Worm (Caenorhabditis elegans) whole organism, dauer: Measurements from ENCODE around the gene srbc-29.
"Not testable (repeated sequence)": the region's sequence is repeated elsewhere in the genome, so short reads cannot be mapped to it uniquely, and the experiment has no call there.

Source experiments
- unc-62 ChIP-seq: sonication (generic microtip); optimal IDR thresholded peaks from 2 replicates; lab custom pipeline; 2017; ENCODE audit warnings: missing biosample characterization, missing genetic modification reagents, missing genetic modification characterization

Gene srbc-29

ce11 chrV:3470782-3471181, at the start of gene srbc-29:
srbc-29 (minus strand) TSS chrV:3470882.
- no peak for TF ChIP-seq unc-62 (GFP tag; lab: Kevin White, UChicago)

ce11 chrV:3517889-3518288, 47.2 kb upstream of the srbc-29 start, which contains the start of gene str-227:
str-227 (plus strand) TSS chrV:3518189.
- no peak for TF ChIP-seq unc-62 (GFP tag; lab: Kevin White, UChicago)

ce11 chrV:3512381-3512780, 41.7 kb upstream of the srbc-29 start, which contains the start of gene str-226:
str-226 (plus strand) TSS chrV:3512681.
- TF ChIP-seq unc-62 (GFP tag; lab: Kevin White, UChicago), result no peak

- TF ChIP-seq unc-62 (GFP tag; lab: Kevin White, UChicago), result no peak
These were observed 39.2 kb upstream of the srbc-29 start, which contains the start of gene str-228 for ce11 chrV:3509878-3510277. str-228 (plus strand) TSS chrV:3510178.

ce11 chrV:3507691-3508090, 37.0 kb upstream of the srbc-29 start, which contains the start of gene str-225:
str-225 (plus strand) TSS chrV:3507822.
- TF ChIP-seq unc-62 (GFP tag; lab: Kevin White, UChicago), result no peak

- TF ChIP-seq unc-62 (GFP tag; lab: Kevin White, UChicago), result not testable (repeated sequence)
These were observed 35.6 kb upstream of the srbc-29 start, which contains the start of gene ugt-64 for ce11 chrV:3506252-3506651. ugt-64 (minus strand) TSS chrV:3506352.

- TF ChIP-seq unc-62 (GFP tag; lab: Kevin White, UChicago), result no peak
These were observed 35.1 kb upstream of the srbc-29 start for ce11 chrV:3505745-3506144.

- TF ChIP-seq unc-62 (GFP tag; lab: Kevin White, UChicago), result no peak
These were observed 31.4 kb upstream of the srbc-29 start, which contains the start of the genes C07G3.8 and C07G3.10 for ce11 chrV:3502038-3502437. C07G3.8 (minus strand) TSS chrV:3502138. C07G3.10 (plus strand) TSS chrV:3502307.

- TF ChIP-seq unc-62 (GFP tag; lab: Kevin White, UChicago), result no peak
These were observed 26.2 kb upstream of the srbc-29 start, which contains the start of gene C07G3.15 for ce11 chrV:3496880-3497279. C07G3.15 (minus strand) TSS chrV:3496980.

- TF ChIP-seq unc-62 (GFP tag; lab: Kevin White, UChicago), result no peak
These were observed 19.8 kb upstream of the srbc-29 start, which contains the start of gene srbc-36 for ce11 chrV:3490435-3490834. srbc-36 (minus strand) TSS chrV:3490535.

- TF ChIP-seq unc-62 (GFP tag; lab: Kevin White, UChicago), result no peak
These were observed 16.2 kb upstream of the srbc-29 start, which contains the start of gene srbc-32 for ce11 chrV:3486857-3487256. srbc-32 (minus strand) TSS chrV:3486957.

ce11 chrV:3484702-3485101, 14.0 kb upstream of the srbc-29 start, which contains the start of gene srbc-33:
srbc-33 (minus strand) TSS chrV:3484802.
- TF ChIP-seq unc-62 (GFP tag; lab: Kevin White, UChicago), result no peak

- no peak for TF ChIP-seq unc-62 (GFP tag; lab: Kevin White, UChicago)
These were observed 11.9 kb upstream of the srbc-29 start, which contains the start of gene lys-7 for ce11 chrV:3482550-3483002. lys-7 (minus strand) TSS chrV:3482600.

ce11 chrV:3480346-3480745, 9.7 kb upstream of the srbc-29 start, which contains the start of gene srbc-30:
srbc-30 (minus strand) TSS chrV:3480446.
- TF ChIP-seq unc-62 (GFP tag; lab: Kevin White, UChicago), result no peak

ce11 chrV:3477496-3477895, 6.8 kb upstream of the srbc-29 start, which contains the start of gene srbc-31:
srbc-31 (minus strand) TSS chrV:3477596.
- TF ChIP-seq unc-62 (GFP tag; lab: Kevin White, UChicago), result no peak

ce11 chrV:3476228-3476627, 5.5 kb upstream of the srbc-29 start:
- TF ChIP-seq unc-62 (GFP tag; lab: Kevin White, UChicago), result no peak

- no peak for TF ChIP-seq unc-62 (GFP tag; lab: Kevin White, UChicago)
These were observed 4.3 kb upstream of the srbc-29 start, which contains the start of gene oac-2 for ce11 chrV:3475021-3475420. oac-2 (minus strand) TSS chrV:3475121.
